Worm (Caenorhabditis elegans): ENCODE results near the gene gst-2.
A peak's percentile ranks its signal among the peaks of the same experiment; 100 is the strongest.

The gst-2 gene

DNA sequence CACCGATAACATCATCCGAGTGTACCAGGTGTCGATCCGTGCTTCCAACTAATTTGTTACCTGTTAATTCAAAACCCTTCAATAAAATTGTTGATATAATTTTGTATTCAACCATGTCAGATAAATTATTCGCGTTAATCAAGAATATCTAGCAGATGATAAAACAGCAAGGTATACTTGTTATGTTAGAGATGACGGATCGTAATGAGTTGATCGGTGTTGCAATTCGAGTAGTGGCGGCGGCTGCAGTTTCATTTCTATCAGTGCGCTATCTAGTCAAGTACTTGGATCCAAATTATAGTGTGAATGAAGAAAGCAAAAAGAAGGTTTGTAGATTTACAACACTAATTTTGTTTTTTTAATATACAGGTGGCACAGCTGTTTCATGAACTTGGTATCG lies 35.9 kb upstream of the gst-2 start, which contains the start of gene mspn-1:
mspn-1 (plus strand) TSS at position 190 of the 400 bp plus-strand sequence.
- TF ChIP-seq nhr-12 (tag; optimal IDR thresholded peaks at IDR 0.05) (no peak), snpc-4 (tag; optimal IDR thresholded peaks at IDR 0.05) (no peak), nhr-237 (tag; optimal IDR thresholded peaks at IDR 0.05) (no peak), ztf-11 (tag; optimal IDR thresholded peaks at IDR 0.05) (no peak), R02D3.7 (tag; optimal IDR thresholded peaks at IDR 0.05) (no peak), ceh-28 (tag; optimal IDR thresholded peaks at IDR 0.05) (no peak), fkh-2 (tag; optimal IDR thresholded peaks at IDR 0.05) (no peak), egl-27 (tag; optimal IDR thresholded peaks at IDR 0.05) (no peak), lin-15B (tag; optimal IDR thresholded peaks at IDR 0.05) (no peak), unc-39 (tag; optimal IDR thresholded peaks at IDR 0.05) (no peak), tbx-2 (tag; optimal IDR thresholded peaks at IDR 0.05) (no peak), mdl-1 (tag; optimal IDR thresholded peaks at IDR 0.05) (no peak), ceh-82 (tag; optimal IDR thresholded peaks at IDR 0.05) (no peak), eor-1 (tag; optimal IDR thresholded peaks at IDR 0.05) (no peak), daf-12 (tag; optimal IDR thresholded peaks at IDR 0.05) (no peak), nhr-23 (tag; optimal IDR thresholded peaks at IDR 0.05) (no peak), zag-1 (tag; optimal IDR thresholded peaks at IDR 0.05) (no peak), lsy-12 (tag; optimal IDR thresholded peaks at IDR 0.05) (no peak), egl-5 (tag; optimal IDR thresholded peaks at IDR 0.05) (no peak)

DNA sequence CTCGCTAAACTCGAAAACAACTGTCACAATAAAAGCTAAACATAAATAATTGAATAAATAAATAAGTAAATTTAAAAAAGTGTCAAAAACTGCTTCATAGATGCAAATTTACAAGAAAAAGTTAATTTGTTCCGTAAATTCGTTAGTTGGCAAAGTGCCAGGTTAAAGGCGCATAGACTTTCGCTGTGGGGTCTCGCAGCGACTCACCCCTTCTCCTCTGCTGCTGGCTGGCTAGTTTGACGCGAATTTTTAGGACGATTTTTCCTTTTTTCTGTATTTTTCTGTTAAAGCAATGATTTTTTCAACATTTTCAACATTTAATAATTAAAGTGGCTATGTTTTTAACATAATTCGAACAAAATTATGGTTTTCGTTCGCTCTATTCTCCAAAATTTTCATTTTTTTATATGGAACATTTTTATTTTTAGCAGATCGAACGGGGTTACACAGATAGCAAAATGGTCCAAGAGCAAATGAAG lies 34.4 kb upstream of the gst-2 start, which contains the start of gene rack-1:
rack-1 (plus strand) TSS at position 429 of the 479 bp plus-strand sequence.
- TF ChIP-seq ceh-9 (tag; optimal IDR thresholded peaks at IDR 0.05) = no peak
- TF ChIP-seq nhr-11 (tag; optimal IDR thresholded peaks at IDR 0.05) = no peak
- no peak for TF ChIP-seq unc-39 (tag; optimal IDR thresholded peaks at IDR 0.05)
- TF ChIP-seq mdl-1 (tag; optimal IDR thresholded peaks at IDR 0.05) = no peak
- TF ChIP-seq aly-2 (tag; optimal IDR thresholded peaks at IDR 0.05) = no peak
- TF ChIP-seq fos-1 (tag; optimal IDR thresholded peaks at IDR 0.05) = no peak
- no peak for TF ChIP-seq nhr-12 (tag; optimal IDR thresholded peaks at IDR 0.05)
- TF ChIP-seq ztf-11 (tag; optimal IDR thresholded peaks at IDR 0.05) = no peak
- no peak for TF ChIP-seq ama-1 (optimal IDR thresholded peaks at IDR 0.05)
- TF ChIP-seq pha-4 (tag; optimal IDR thresholded peaks at IDR 0.05) = peak; percentile 70
- peak; percentile 65 for TF ChIP-seq hmg-11 (tag; optimal IDR thresholded peaks at IDR 0.05)
- TF ChIP-seq nhr-43 (tag; optimal IDR thresholded peaks at IDR 0.05; ENCODE audit: poor library complexity, severe bottlenecking) = no peak
- TF ChIP-seq nhr-237 (tag; optimal IDR thresholded peaks at IDR 0.05) = no peak
- no peak for TF ChIP-seq lsy-12 (tag; optimal IDR thresholded peaks at IDR 0.05)
- peak; percentile 85 for TF ChIP-seq nfya-1 (tag; optimal IDR thresholded peaks at IDR 0.05; ENCODE audit: insufficient read depth)
- no peak for TF ChIP-seq elt-1 (tag; optimal IDR thresholded peaks at IDR 0.05)
- TF ChIP-seq sea-2 (GFP tag; optimal IDR thresholded peaks at IDR 0.05) = no peak
- TF ChIP-seq nhr-76 (tag; optimal IDR thresholded peaks at IDR 0.05) = no peak
- TF ChIP-seq jun-1 (tag; optimal IDR thresholded peaks at IDR 0.05) = no peak
- peak; percentile 24 for TF ChIP-seq elt-2 (tag; optimal IDR thresholded peaks at IDR 0.05)
- no peak for TF ChIP-seq skn-1 (tag; optimal IDR thresholded peaks at IDR 0.05)
- TF ChIP-seq nhr-23 (tag; optimal IDR thresholded peaks at IDR 0.05) = peak; percentile 73
- peak; percentile 64 for TF ChIP-seq lin-15B (tag; optimal IDR thresholded peaks at IDR 0.05)
- no peak for TF ChIP-seq fkh-2 (tag; optimal IDR thresholded peaks at IDR 0.05)
- no peak for TF ChIP-seq R02D3.7 (tag; optimal IDR thresholded peaks at IDR 0.05)
- peak; percentile 47 for TF ChIP-seq snpc-4 (tag; optimal IDR thresholded peaks at IDR 0.05)
- peak; percentile 79 for TF ChIP-seq lin-39 (tag; optimal IDR thresholded peaks at IDR 0.05)
- TF ChIP-seq ceh-82 (tag; optimal IDR thresholded peaks at IDR 0.05) = no peak
- TF ChIP-seq nhr-25 (tag; optimal IDR thresholded peaks at IDR 0.05) = peak; percentile 52
- no peak for TF ChIP-seq nhr-28 (tag; optimal IDR thresholded peaks at IDR 0.05)

DNA sequence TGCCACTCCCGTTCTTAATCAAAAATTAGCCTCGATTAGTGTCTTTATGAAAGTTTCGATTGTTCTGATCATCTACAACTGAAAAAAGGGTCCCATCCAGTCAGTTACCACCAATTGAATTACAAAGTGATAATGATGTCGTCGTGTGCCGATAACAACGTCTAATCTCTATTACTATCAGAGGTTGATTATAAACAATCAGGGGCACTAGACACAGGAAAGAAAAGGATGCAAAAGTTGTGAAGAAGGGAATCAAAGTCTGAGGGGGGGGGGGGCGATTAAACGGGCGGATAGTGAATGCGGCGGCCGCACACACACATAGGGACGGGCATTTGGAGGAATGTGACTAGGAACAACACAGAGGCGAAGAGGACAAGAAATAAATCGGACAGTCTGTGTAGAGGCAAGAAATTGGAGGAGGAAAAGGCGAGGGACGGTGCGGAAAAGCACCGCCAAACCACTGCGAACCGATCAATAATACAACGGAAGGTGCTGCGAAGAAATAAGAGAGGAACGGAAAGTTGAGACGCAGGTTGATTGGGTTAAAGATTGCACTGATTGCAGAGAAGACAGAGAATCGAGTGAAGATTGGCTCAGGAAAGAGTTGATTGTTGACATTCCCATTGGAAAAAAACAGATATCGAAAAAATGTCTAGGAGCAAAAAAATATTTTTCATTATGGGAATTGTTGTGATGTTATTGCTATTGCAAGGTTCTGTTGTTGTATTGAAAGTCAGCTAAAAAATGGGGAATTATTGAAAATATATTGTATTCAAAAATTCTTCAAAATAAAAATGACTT lies 33.3 kb upstream of the gst-2 start:
- TF ChIP-seq hmg-11 (tag; optimal IDR thresholded peaks at IDR 0.05) = peak; percentile 37
- TF ChIP-seq nhr-12 (tag; optimal IDR thresholded peaks at IDR 0.05) = no peak
- peak; percentile 45 for TF ChIP-seq elt-2 (tag; optimal IDR thresholded peaks at IDR 0.05)
- no peak for TF ChIP-seq ztf-11 (tag; optimal IDR thresholded peaks at IDR 0.05)
- no peak for TF ChIP-seq mml-1 (tag; optimal IDR thresholded peaks at IDR 0.05)
- TF ChIP-seq lin-15B (tag; optimal IDR thresholded peaks at IDR 0.05) = no peak
- TF ChIP-seq pha-4 (tag; optimal IDR thresholded peaks at IDR 0.05) = peak; percentile 56
- TF ChIP-seq nhr-25 (tag; optimal IDR thresholded peaks at IDR 0.05) = peak; percentile 16
- TF ChIP-seq nhr-76 (tag; optimal IDR thresholded peaks at IDR 0.05) = no peak
- TF ChIP-seq R02D3.7 (tag; optimal IDR thresholded peaks at IDR 0.05) = no peak
- TF ChIP-seq nfya-1 (tag; optimal IDR thresholded peaks at IDR 0.05; ENCODE audit: insufficient read depth) = peak; percentile 29
- peak; percentile 24 for TF ChIP-seq ceh-28 (tag; optimal IDR thresholded peaks at IDR 0.05)
- TF ChIP-seq nhr-43 (tag; optimal IDR thresholded peaks at IDR 0.05; ENCODE audit: poor library complexity, severe bottlenecking) = no peak

Data from whole organism, L3 larva.